Worm (Caenorhabditis elegans) whole organism, young adult: ENCODE data around the gene Y37E11AR.7.

Experiments used
- F57C9.4 ChIP-seq: sonication (generic microtip); optimal IDR thresholded peaks from 2 replicates; lab custom pipeline; 2017; ENCODE audit warnings: mild to moderate bottlenecking, missing genetic modification characterization, missing compliant biosample characterization
- die-1 ChIP-seq: sonication (generic microtip); optimal IDR thresholded peaks from 2 replicates; lab custom pipeline; 2016; ENCODE audit warnings: missing genotype, mild to moderate bottlenecking, missing genetic modification characterization, missing compliant biosample characterization
- lir-1 ChIP-seq: fragments of 200-800 bp; sonication (Bioruptor generic); conservative IDR thresholded peaks from 2 replicates; pipeline ENCODE4 v1.3.6; 2022; ENCODE audit warnings: missing genetic modification reagents, missing genetic modification characterization, missing compliant biosample characterization
- madf-10 ChIP-seq: sonication (generic microtip); optimal IDR thresholded peaks from 2 replicates; lab custom pipeline; 2016; ENCODE audit warnings: mild to moderate bottlenecking, missing genetic modification characterization, missing compliant biosample characterization
- madf-3 ChIP-seq: fragments of 200-800 bp; sonication (Bioruptor generic); IDR thresholded peaks from 2 replicates; pipeline ENCODE4 v1.3.6; 2022; ENCODE audit warnings: missing genetic modification reagents, missing genetic modification characterization, missing compliant biosample characterization
- nhr-120 ChIP-seq: fragments of 200-800 bp; sonication (Bioruptor generic); IDR thresholded peaks from 2 replicates; pipeline ENCODE4 v1.3.6; 2022; ENCODE audit warnings: missing genetic modification characterization, missing compliant biosample characterization
- snpc-4 ChIP-seq, 5 experiments: fragments of 150-350 bp in 1 of 5; sonication (generic microtip) in 4 of 5; optimal IDR thresholded peaks; 2 replicates each; lab custom pipeline; 2014 to 2018; ENCODE audit warnings: missing genetic modification characterization in 5 of 5, missing biosample characterization in 3 of 5, antibody characterized with exemption in 2 of 5, mild to moderate bottlenecking in 2 of 5, missing compliant biosample characterization in 2 of 5, missing genotype in 2 of 5, moderate library complexity in 2 of 5, missing genetic modification reagents in 1 of 5
- unc-62 ChIP-seq: fragments of 150-350 bp; optimal IDR thresholded peaks from 2 replicates; lab custom pipeline; 2014; ENCODE audit warnings: missing biosample characterization, missing genetic modification reagents, missing genetic modification characterization

ce11 chrIV:3800952-3801351 lies 45.7 kb upstream of the Y37E11AR.7 start, which contains the start of gene osm-3:
- no peak for TF ChIP-seq F57C9.4 (tag; lab: Kevin White, UChicago)
- TF ChIP-seq snpc-4 (GFP tag; optimal IDR thresholded peaks at IDR 0.05; lab: Kevin White, UChicago): no peak
- TF ChIP-seq snpc-4 (tag; optimal IDR thresholded peaks at IDR 0.05; lab: Kevin White, UChicago): no peak
- TF ChIP-seq die-1 (tag; lab: Kevin White, UChicago): no peak
- no peak for TF ChIP-seq madf-10 (tag; lab: Kevin White, UChicago)
- no peak for TF ChIP-seq lir-1 (GFP tag; lab: Robert Waterston, UW)
- no peak for TF ChIP-seq madf-3 (GFP tag; lab: Robert Waterston, UW)
- TF ChIP-seq nhr-120: no peak
- TF ChIP-seq unc-62 (GFP tag; lab: Kevin White, UChicago): no peak
